Worm (Caenorhabditis elegans) whole organism, late embryonic: ENCODE data around the gene srsx-27.

Experiments used
- ama-1 ChIP-seq: fragments of 150-350 bp; optimal IDR thresholded peaks from 2 replicates; lab custom pipeline; 2014
- sox-2 ChIP-seq: fragments of 200-800 bp; sonication (Bioruptor generic); IDR thresholded peaks from 2 replicates; pipeline ENCODE4 v1.3.6; 2022; ENCODE audit warnings: missing genetic modification reagents, missing genetic modification characterization, missing compliant biosample characterization

DNA sequence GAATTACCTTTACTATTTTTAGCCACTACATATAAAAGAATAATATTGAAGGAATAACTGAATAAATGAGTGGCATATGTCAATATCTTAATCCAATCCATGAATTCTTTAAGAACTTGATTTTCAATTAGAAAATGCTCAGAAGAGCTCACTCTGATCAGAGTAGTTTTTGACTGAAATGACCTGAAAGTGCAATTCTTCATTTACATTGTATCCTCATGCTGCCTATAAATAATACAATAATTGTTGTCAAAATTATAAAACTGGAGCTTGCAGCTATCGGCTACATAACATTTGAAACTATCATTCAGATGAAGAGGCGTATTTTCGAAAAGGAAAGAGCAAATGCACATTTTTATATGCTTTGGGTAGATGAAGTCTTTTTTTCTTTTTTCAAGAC is 27.2 kb upstream of the srsx-27 start, which contains the start of gene srxa-19:
- TF ChIP-seq ama-1 (lab: Kevin White, UChicago), result no peak
- no peak for TF ChIP-seq sox-2 (GFP tag; lab: Robert Waterston, UW)
